ENCODE assay signal across 2 fruit fly cellular contexts in the genomic region with DNA sequence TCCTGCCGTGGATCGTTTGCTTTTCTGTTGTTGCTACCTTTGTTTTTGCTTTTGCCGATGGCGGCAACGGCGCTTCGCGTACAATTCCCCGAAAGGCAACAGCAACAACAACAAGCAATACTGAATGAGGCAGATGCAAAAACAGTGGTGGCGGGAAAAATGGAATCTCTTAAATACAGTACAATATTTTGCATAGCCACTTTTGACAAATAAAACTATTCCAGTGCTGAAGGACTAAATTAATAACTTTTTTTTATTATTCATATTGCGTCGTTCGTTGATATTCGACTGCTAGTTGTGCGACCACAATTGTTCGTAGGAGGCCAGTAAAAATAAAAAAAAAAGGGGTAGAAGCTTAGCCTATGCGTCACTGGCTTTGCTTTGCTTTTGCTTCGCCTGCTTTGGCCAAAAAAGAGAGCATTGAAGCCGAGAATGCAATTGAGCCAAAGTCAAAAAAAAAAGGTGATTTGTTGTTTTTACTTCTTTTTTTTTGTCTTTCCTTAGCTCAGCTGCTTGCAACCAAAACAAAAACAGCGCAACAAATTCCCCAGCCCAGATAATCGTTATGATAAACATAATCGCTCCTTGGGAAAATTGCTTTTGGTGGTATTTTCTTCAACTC.
TF ChIP-seq lines count a peak whose summit lies in the region.

No protein-coding gene starts in this region.

TF ChIP-seq in whole organism, embryonic, 481 proteins besides CTCF, POLR2A, EP300 and RAD21 (continued from another document and continues in another):
- TF ChIP-seq tgo (GFP tag; IDR thresholded peaks at IDR 0.05; lab: Robert Waterston, UW) (peak; percentile 98), crol (GFP tag; IDR thresholded peaks at IDR 0.05; lab: Robert Waterston, UW) (0 out of 2 replicates have a peak, but pooled peaks have one; percentile 45), CG32532 (GFP tag; IDR thresholded peaks at IDR 0.05; lab: Robert Waterston, UW) (peak; percentile 84), ken (GFP tag; IDR thresholded peaks at IDR 0.05; lab: Robert Waterston, UW) (peak; percentile 90), HLHmδ (GFP tag; optimal IDR thresholded peaks at IDR 0.05; lab: Kevin White, UChicago) (no peak), ftz-f1 (GFP tag; optimal IDR thresholded peaks at IDR 0.05; lab: Kevin White, UChicago) (peak; percentile 18), Rx (GFP tag; IDR thresholded peaks at IDR 0.05; lab: Robert Waterston, UW) (peak; percentile 88), grn (GFP tag; optimal IDR thresholded peaks at IDR 0.05; lab: Kevin White, UChicago) (no peak), CG8478 (optimal IDR thresholded peaks at IDR 0.05; lab: Kevin White, UChicago) (no peak), Aef1 (GFP tag; IDR thresholded peaks at IDR 0.05; lab: Robert Waterston, UW) (peak; percentile 92), Rfx (GFP tag; IDR thresholded peaks at IDR 0.05; lab: Robert Waterston, UW) (peak; percentile 88), tio (GFP tag; optimal IDR thresholded peaks at IDR 0.05; lab: Kevin White, UChicago) (peak; percentile 78), Eip74EF (GFP tag; optimal IDR thresholded peaks at IDR 0.05; lab: Kevin White, UChicago) (peak in 1 of 2 experiments; percentile 68), sc (optimal IDR thresholded peaks at IDR 0.05; lab: Kevin White, UChicago) (no peak), sc (GFP tag; optimal IDR thresholded peaks at IDR 0.05; lab: Kevin White, UChicago) (peak; percentile 61), CG42726 (GFP tag; IDR thresholded peaks at IDR 0.05; lab: Robert Waterston, UW; ENCODE audit: partially characterized antibody) (no peak), Stat92E (GFP tag; optimal IDR thresholded peaks at IDR 0.05; lab: Kevin White, UChicago) (peak in 1 of 3 experiments; percentile 95), CG12659 (GFP tag; optimal IDR thresholded peaks at IDR 0.05; lab: Kevin White, UChicago) (peak; percentile 86), CG11504 (tag; optimal IDR thresholded peaks at IDR 0.05; lab: Kevin White, UChicago) (peak; percentile 92), CG12155 (GFP tag; optimal IDR thresholded peaks at IDR 0.05; lab: Kevin White, UChicago) (peak; percentile 79), nom (GFP tag; optimal IDR thresholded peaks at IDR 0.05; lab: Kevin White, UChicago) (peak; percentile 97), CG4424 (GFP tag; optimal IDR thresholded peaks at IDR 0.05; lab: Kevin White, UChicago) (peak; percentile 85), en (GFP tag; optimal IDR thresholded peaks at IDR 0.05; lab: Kevin White, UChicago) (peak; percentile 44), gsb-n (tag; optimal IDR thresholded peaks at IDR 0.05; lab: Kevin White, UChicago) (peak; percentile 77), CG12391 (tag; optimal IDR thresholded peaks at IDR 0.05; lab: Kevin White, UChicago) (peak; percentile 89), CG16779 (GFP tag; IDR thresholded peaks at IDR 0.05; lab: Robert Waterston, UW) (peak; percentile 74), psq (GFP tag; optimal IDR thresholded peaks at IDR 0.05; lab: Kevin White, UChicago) (peak; percentile 60), CG18764 (GFP tag; optimal IDR thresholded peaks at IDR 0.05; lab: Kevin White, UChicago) (peak; percentile 65), CG4282 (GFP tag; optimal IDR thresholded peaks at IDR 0.05; lab: Kevin White, UChicago) (peak; percentile 52), lilli (GFP tag; optimal IDR thresholded peaks at IDR 0.05; lab: Kevin White, UChicago) (peak; percentile 94), CG12071 (GFP tag; optimal IDR thresholded peaks at IDR 0.05; lab: Kevin White, UChicago) (peak; percentile 86), wor (GFP tag; IDR thresholded peaks at IDR 0.05; lab: Robert Waterston, UW) (peak; percentile 85), tll (GFP tag; optimal IDR thresholded peaks at IDR 0.05; lab: Kevin White, UChicago) (no peak), CG11695 (GFP tag; IDR thresholded peaks at IDR 0.05; lab: Robert Waterston, UW) (peak; percentile 95), CG4328 (GFP tag; optimal IDR thresholded peaks at IDR 0.05; lab: Kevin White, UChicago) (no peak), fd96Cb (tag; optimal IDR thresholded peaks at IDR 0.05; lab: Kevin White, UChicago) (peak; percentile 87), sqz (GFP tag; optimal IDR thresholded peaks at IDR 0.05; lab: Kevin White, UChicago) (peak; percentile 95), TFAM (GFP tag; optimal IDR thresholded peaks at IDR 0.05; lab: Kevin White, UChicago) (peak; percentile 14), E2f1 (GFP tag; IDR thresholded peaks at IDR 0.05; lab: Robert Waterston, UW) (peak; percentile 86), CG30403 (GFP tag; optimal IDR thresholded peaks at IDR 0.05; lab: Kevin White, UChicago) (peak; percentile 89), CG1024 (GFP tag; IDR thresholded peaks at IDR 0.05; lab: Robert Waterston, UW) (peak; percentile 82), CG8924 (tag; optimal IDR thresholded peaks at IDR 0.05; lab: Kevin White, UChicago) (peak; percentile 89), Camta (GFP tag; optimal IDR thresholded peaks at IDR 0.05; lab: Kevin White, UChicago) (peak; percentile 81), CG7556 (GFP tag; optimal IDR thresholded peaks at IDR 0.05; lab: Kevin White, UChicago) (peak; percentile 88), kni (GFP tag; optimal IDR thresholded peaks at IDR 0.05; lab: Kevin White, UChicago) (no peak), usp (GFP tag; optimal IDR thresholded peaks at IDR 0.05; lab: Kevin White, UChicago) (no peak), CG12219 (GFP tag; optimal IDR thresholded peaks at IDR 0.05; lab: Kevin White, UChicago) (peak; percentile 86), az2 (GFP tag; optimal IDR thresholded peaks at IDR 0.05; lab: Kevin White, UChicago) (peak; percentile 81), Dp (GFP tag; optimal IDR thresholded peaks at IDR 0.05; lab: Kevin White, UChicago) (no peak), HLH4C (GFP tag; IDR thresholded peaks at IDR 0.05; lab: Robert Waterston, UW; ENCODE audit: partially characterized antibody) (no peak), CG30020 (tag; optimal IDR thresholded peaks at IDR 0.05; lab: Kevin White, UChicago) (peak; percentile 19), bigmax (GFP tag; optimal IDR thresholded peaks at IDR 0.05; lab: Kevin White, UChicago) (no peak), Pdp1 (GFP tag; optimal IDR thresholded peaks at IDR 0.05; lab: Kevin White, UChicago) (peak; percentile 63 to 83), Hmr (GFP tag; optimal IDR thresholded peaks at IDR 0.05; lab: Kevin White, UChicago) (peak; percentile 87), hth (optimal IDR thresholded peaks at IDR 0.05; lab: Kevin White, UChicago) (no peak), maf-S (GFP tag; optimal IDR thresholded peaks at IDR 0.05; lab: Kevin White, UChicago) (peak; percentile 69), CG13424 (tag; optimal IDR thresholded peaks at IDR 0.05; lab: Kevin White, UChicago) (peak; percentile 86), salm (tag; optimal IDR thresholded peaks at IDR 0.05; lab: Kevin White, UChicago) (peak; percentile 85), z (GFP tag; IDR thresholded peaks at IDR 0.05; lab: Robert Waterston, UW) (no peak), CG3726 (GFP tag; IDR thresholded peaks at IDR 0.05; lab: Robert Waterston, UW) (peak; percentile 85; the same call in 2 of the 3 replicates), CG13624 (GFP tag; optimal IDR thresholded peaks at IDR 0.05; lab: Kevin White, UChicago) (peak; percentile 63), pum (GFP tag; optimal IDR thresholded peaks at IDR 0.05; lab: Kevin White, UChicago) (peak; percentile 82)

TF ChIP-seq in whole organism, prepupa, 60 proteins besides CTCF, POLR2A, EP300 and RAD21 (continued from another document):
- TF ChIP-seq CG10631 (GFP tag; optimal IDR thresholded peaks at IDR 0.05; lab: Kevin White, UChicago) = peak; percentile 99
- peak; percentile 100 for TF ChIP-seq CG8119 (GFP tag; IDR thresholded peaks at IDR 0.05; lab: Robert Waterston, UW)
- TF ChIP-seq cyc (GFP tag; optimal IDR thresholded peaks at IDR 0.05; lab: Kevin White, UChicago) = peak; percentile 98
- peak; percentile 98 for TF ChIP-seq Sox102F (GFP tag; optimal IDR thresholded peaks at IDR 0.05; lab: Kevin White, UChicago)
- peak; percentile 100 for TF ChIP-seq Eip78C (GFP tag; lab: Kevin White, UChicago)
- peak; percentile 95 for TF ChIP-seq CG8319 (GFP tag; optimal IDR thresholded peaks at IDR 0.05; lab: Kevin White, UChicago)
- TF ChIP-seq CG6854 (GFP tag; optimal IDR thresholded peaks at IDR 0.05; lab: Kevin White, UChicago) = peak; percentile 97
- TF ChIP-seq eg (GFP tag; IDR thresholded peaks at IDR 0.05; lab: Robert Waterston, UW) = peak; percentile 99
- peak; percentile 98 to 99 for TF ChIP-seq ss (GFP tag; optimal IDR thresholded peaks at IDR 0.05; lab: Kevin White, UChicago)
- peak; percentile 99 for TF ChIP-seq CG10669 (GFP tag; optimal IDR thresholded peaks at IDR 0.05; lab: Kevin White, UChicago)
- TF ChIP-seq CG6808 (GFP tag; optimal IDR thresholded peaks at IDR 0.05; lab: Kevin White, UChicago) = peak; percentile 98
- peak; percentile 100 for TF ChIP-seq CG32006 (GFP tag; optimal IDR thresholded peaks at IDR 0.05; lab: Kevin White, UChicago)
